Worm (Caenorhabditis elegans) whole organism, young adult: ENCODE results near the gene Y73F4A.1.

Source experiments
- F33H1.4 ChIP-seq: fragments of 200-800 bp; sonication (Bioruptor generic); IDR thresholded peaks from 2 replicates; pipeline ENCODE4 v1.3.6; 2022; ENCODE audit warnings: missing genetic modification reagents, missing genetic modification characterization, missing compliant biosample characterization
- Y53G8AR.9 ChIP-seq: fragments of 200-800 bp; sonication (Bioruptor generic); conservative IDR thresholded peaks from 2 replicates; pipeline ENCODE4 v1.3.6; 2022; ENCODE audit warnings: missing genetic modification reagents, missing genetic modification characterization, missing compliant biosample characterization

DNA sequence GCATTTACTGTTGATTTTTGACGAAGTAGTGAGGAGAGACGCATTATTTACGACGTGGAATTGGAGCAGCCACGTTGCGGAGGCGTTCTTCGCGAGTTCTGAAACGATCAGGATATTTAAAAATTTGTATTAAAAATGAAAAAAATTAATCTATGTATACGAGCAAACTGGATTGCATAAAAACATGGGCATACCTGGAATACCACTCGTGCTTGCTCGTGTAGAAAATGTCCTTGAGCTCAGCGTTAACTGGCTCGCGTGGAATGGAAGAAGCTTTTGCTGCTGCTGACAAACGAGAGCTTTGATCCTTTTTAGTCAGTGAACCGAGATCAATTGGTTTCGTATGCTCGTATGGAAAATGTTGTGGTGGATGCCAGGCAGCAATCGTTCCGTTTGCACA, 48.8 kb upstream of the Y73F4A.1 start, which contains the start of gene lpl-1:
- no peak for TF ChIP-seq Y53G8AR.9 (GFP tag; lab: Robert Waterston, UW)
- no peak for TF ChIP-seq F33H1.4 (GFP tag; lab: Robert Waterston, UW)
